Worm (Caenorhabditis elegans): ENCODE data around the gene F47B8.4.

- TF ChIP-seq snpc-4 (tag; optimal IDR thresholded peaks at IDR 0.05) (no peak), flh-1 (GFP tag; optimal IDR thresholded peaks at IDR 0.05) (no peak), zip-8 (tag; optimal IDR thresholded peaks at IDR 0.05) (no peak)
These were observed 42.1 kb upstream of the F47B8.4 start for ce11 chrV:14366487-14366962.

All from whole organism, mixed stage, embryonic.